Worm (Caenorhabditis elegans): ENCODE results near the gene T26C12.3.

Gene T26C12.3

DNA sequence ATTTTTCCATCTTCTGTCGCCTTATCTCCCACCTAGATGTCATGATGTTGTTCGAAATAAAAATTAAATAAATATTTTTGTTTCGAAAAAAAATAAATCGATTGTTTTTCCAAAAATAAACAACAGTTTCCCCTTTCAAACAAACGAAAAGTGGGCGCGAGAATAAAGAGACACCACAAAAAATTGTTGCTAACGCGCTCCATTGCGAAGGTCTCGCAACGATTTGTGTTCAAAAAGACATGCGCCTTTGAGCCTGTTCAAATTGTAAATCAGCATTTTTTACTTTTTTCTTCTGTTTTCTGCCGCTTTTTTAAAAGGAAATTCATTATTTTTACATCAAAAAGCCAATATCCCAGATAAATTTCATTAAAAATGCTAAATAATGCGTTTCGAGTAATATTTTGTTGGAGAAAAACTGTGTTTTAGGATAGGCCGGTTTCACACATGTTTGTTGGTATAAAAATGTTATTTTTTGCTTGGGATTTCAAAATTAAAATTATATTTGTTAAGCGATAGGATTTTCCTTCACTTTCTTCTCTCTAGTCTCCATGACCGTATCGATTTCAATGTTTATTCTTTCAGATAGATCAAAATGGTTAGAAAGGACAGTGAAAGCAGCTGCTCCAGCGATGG, 21.5 kb upstream of the T26C12.3 start, which contains the start of gene W08E12.7 (continued):
- peak; percentile 55 for TF ChIP-seq pag-3 (tag; optimal IDR thresholded peaks at IDR 0.05; ENCODE audit: borderline replicate concordance, insufficient read depth)
- peak; percentile 98 for TF ChIP-seq unc-130 (tag; optimal IDR thresholded peaks at IDR 0.05)
- peak; percentile 94 for TF ChIP-seq nhr-237 (tag; optimal IDR thresholded peaks at IDR 0.05)
- TF ChIP-seq tlp-1 (tag; optimal IDR thresholded peaks at IDR 0.05) = no peak
- peak in 5 of 6 experiments; percentile 22 to 98 (median 81) for TF ChIP-seq elt-3 (tag; optimal IDR thresholded peaks at IDR 0.05)
- TF ChIP-seq unc-30 (tag; optimal IDR thresholded peaks at IDR 0.05) = no peak
- peak; percentile 75 for TF ChIP-seq F16B12.6 (tag; optimal IDR thresholded peaks at IDR 0.05)
- peak; percentile 92 for TF ChIP-seq xbp-1 (tag; optimal IDR thresholded peaks at IDR 0.05)
- peak; percentile 88 for TF ChIP-seq pax-3 (tag; optimal IDR thresholded peaks at IDR 0.05)
- TF ChIP-seq grh-1 (GFP tag; IDR thresholded peaks at IDR 0.05) = peak; percentile 75
- TF ChIP-seq unc-62 (GFP tag; optimal IDR thresholded peaks at IDR 0.05) = no peak
- peak; percentile 97 for TF ChIP-seq fkh-8 (tag; optimal IDR thresholded peaks at IDR 0.05)
- no peak for TF ChIP-seq aha-1 (tag; optimal IDR thresholded peaks at IDR 0.05)
- TF ChIP-seq ets-5 (GFP tag; IDR thresholded peaks at IDR 0.05) = no peak
- no peak for TF ChIP-seq egl-27 (tag; optimal IDR thresholded peaks at IDR 0.05)
- TF ChIP-seq ztf-11 (tag; optimal IDR thresholded peaks at IDR 0.05) = peak in 1 of 2 experiments; percentile 78
- no peak for TF ChIP-seq pqm-1 (tag; optimal IDR thresholded peaks at IDR 0.05)
- no peak for TF ChIP-seq hlh-4 (tag; optimal IDR thresholded peaks at IDR 0.05)
- peak; percentile 99 for TF ChIP-seq lin-15B (tag; optimal IDR thresholded peaks at IDR 0.05)
- peak; percentile 50 for TF ChIP-seq zag-1 (tag; optimal IDR thresholded peaks at IDR 0.05)
- TF ChIP-seq irx-1 (tag; optimal IDR thresholded peaks at IDR 0.05) = peak; percentile 86
- TF ChIP-seq ces-1 (GFP tag; optimal IDR thresholded peaks at IDR 0.05) = no peak
- TF ChIP-seq mdl-1 (tag; optimal IDR thresholded peaks at IDR 0.05) = peak in 1 of 2 experiments; percentile 96
- peak; percentile 40 for TF ChIP-seq elt-2 (tag; optimal IDR thresholded peaks at IDR 0.05)
- TF ChIP-seq nhr-20 (tag; optimal IDR thresholded peaks at IDR 0.05) = peak; percentile 94
- TF ChIP-seq dsc-1 (tag; optimal IDR thresholded peaks at IDR 0.05) = peak; percentile 84
- peak; percentile 35 for TF ChIP-seq mef-2 (tag; optimal IDR thresholded peaks at IDR 0.05)
- peak; percentile 83 for TF ChIP-seq lir-3 (tag; optimal IDR thresholded peaks at IDR 0.05; ENCODE audit: poor library complexity)
- peak; percentile 54 for TF ChIP-seq ceh-8 (GFP tag; optimal IDR thresholded peaks at IDR 0.05)
- TF ChIP-seq blmp-1 (tag; optimal IDR thresholded peaks at IDR 0.05) = peak; percentile 91
- TF ChIP-seq alr-1 (tag; optimal IDR thresholded peaks at IDR 0.05; ENCODE audit: borderline replicate concordance) = no peak
- TF ChIP-seq skn-1 (tag; optimal IDR thresholded peaks at IDR 0.05) = peak; percentile 96
- peak; percentile 76 for TF ChIP-seq snpc-4 (tag; optimal IDR thresholded peaks at IDR 0.05)
- peak; percentile 70 for TF ChIP-seq lin-39 (tag; optimal IDR thresholded peaks at IDR 0.05)
- peak; percentile 89 for TF ChIP-seq unc-86 (tag; optimal IDR thresholded peaks at IDR 0.05)
- peak; percentile 94 for TF ChIP-seq nhr-47 (tag; optimal IDR thresholded peaks at IDR 0.05)
- no peak for TF ChIP-seq nhr-12 (tag; optimal IDR thresholded peaks at IDR 0.05)
- peak; percentile 93 for TF ChIP-seq isw-1 (GFP tag; IDR thresholded peaks at IDR 0.05)
- TF ChIP-seq lin-13 (GFP tag; optimal IDR thresholded peaks at IDR 0.05) = peak; percentile 95
- peak; percentile 87 for TF ChIP-seq jun-1 (tag; optimal IDR thresholded peaks at IDR 0.05)
- TF ChIP-seq hpl-2 (GFP tag; optimal IDR thresholded peaks at IDR 0.05) = peak; percentile 89
- TF ChIP-seq nhr-28 (tag; optimal IDR thresholded peaks at IDR 0.05) = no peak
- TF ChIP-seq C04F5.9 (tag; optimal IDR thresholded peaks at IDR 0.05) = peak; percentile 80
- TF ChIP-seq sup-37 (GFP tag; optimal IDR thresholded peaks at IDR 0.05) = no peak
- peak; percentile 94 to 98 (median 94) for TF ChIP-seq ceh-82 (tag; optimal IDR thresholded peaks at IDR 0.05)
- TF ChIP-seq egl-13 (tag; optimal IDR thresholded peaks at IDR 0.05) = peak; percentile 70
- TF ChIP-seq mab-9 (GFP tag; IDR thresholded peaks at IDR 0.05) = peak; percentile 82
- peak; percentile 97 for TF ChIP-seq snu-23 (GFP tag; optimal IDR thresholded peaks at IDR 0.05)
- TF ChIP-seq vab-15 (tag; optimal IDR thresholded peaks at IDR 0.05) = peak; percentile 85
- peak; percentile 85 for TF ChIP-seq ceh-88 (GFP tag; IDR thresholded peaks at IDR 0.05)
- peak; percentile 95 for TF ChIP-seq lin-14 (GFP tag; optimal IDR thresholded peaks at IDR 0.05)
